Fruit fly (Drosophila melanogaster) whole organism, embryonic: ENCODE data around the gene CG4597.

ENCODE experiments used
- Atf6 ChIP-seq: fragments of 200-800 bp; sonication (Bioruptor generic); IDR thresholded peaks from 2 replicates; pipeline ENCODE4 v1.3.6; 2022; ENCODE audit warnings: missing biosample characterization, missing genetic modification characterization
- Bdp1 ChIP-seq: fragments of 200-800 bp; sonication (Bioruptor generic); optimal IDR thresholded peaks from 3 replicates; lab custom pipeline; 2016; ENCODE audit warnings: missing biosample characterization, missing genetic modification characterization
- Blimp-1 ChIP-seq: fragments of 200-800 bp; sonication (Bioruptor generic); optimal IDR thresholded peaks from 3 replicates; lab custom pipeline; 2018; ENCODE audit warnings: missing biosample characterization, missing genetic modification characterization, mild to moderate bottlenecking, moderate library complexity, missing genetic modification reagents
- CG12659 ChIP-seq: fragments of 200-800 bp; sonication (Bioruptor generic); optimal IDR thresholded peaks from 3 replicates; lab custom pipeline; 2017; ENCODE audit warnings: mild to moderate bottlenecking, missing biosample characterization, missing genetic modification reagents, missing genetic modification characterization
- CG15479 ChIP-seq: fragments of 200-800 bp; sonication (Bioruptor generic); optimal IDR thresholded peaks from 3 replicates; lab custom pipeline; 2019; ENCODE audit warnings: missing biosample characterization, mild to moderate bottlenecking, missing genetic modification characterization, moderate library complexity
- CG15514 ChIP-seq: fragments of 200-800 bp; sonication (Bioruptor generic); optimal IDR thresholded peaks from 3 replicates; lab custom pipeline; 2017; ENCODE audit warnings: missing biosample characterization, missing genetic modification characterization, mild to moderate bottlenecking, moderate library complexity, missing genetic modification reagents
- CG2120 ChIP-seq: fragments of 200-800 bp; sonication (Bioruptor generic); optimal IDR thresholded peaks from 3 replicates; lab custom pipeline; 2016; ENCODE audit warnings: missing biosample characterization, missing genetic modification characterization
- CG31224 ChIP-seq: fragments of 200-800 bp; sonication (Bioruptor generic); IDR thresholded peaks from 2 replicates; pipeline ENCODE4 v1.3.6; 2022; ENCODE audit warnings: missing biosample characterization, missing genetic modification characterization
- CG3847 ChIP-seq: fragments of 200-800 bp; sonication (Bioruptor generic); IDR thresholded peaks from 2 replicates; pipeline ENCODE4 v1.3.6; 2022; ENCODE audit warnings: missing biosample characterization, missing genetic modification characterization
- CG6683 ChIP-seq: fragments of 200-800 bp; sonication (Bioruptor generic); optimal IDR thresholded peaks from 2 replicates; lab custom pipeline; 2017; ENCODE audit warnings: missing biosample characterization, mild to moderate bottlenecking, missing genetic modification characterization, missing genetic modification reagents
- CG6689 ChIP-seq: fragments of 200-800 bp; sonication (Bioruptor generic); IDR thresholded peaks from 2 replicates; pipeline ENCODE4 v1.3.6; 2022; ENCODE audit warnings: missing biosample characterization, missing genetic modification characterization
- CG7839 ChIP-seq: fragments of 200-800 bp; sonication (Bioruptor generic); optimal IDR thresholded peaks from 3 replicates; lab custom pipeline; 2018; ENCODE audit warnings: missing biosample characterization, mild to moderate bottlenecking, missing genetic modification characterization, moderate library complexity
- CG7987 ChIP-seq: fragments of 200-800 bp; sonication (Bioruptor generic); optimal IDR thresholded peaks from 2 replicates; lab custom pipeline; 2018; ENCODE audit warnings: missing biosample characterization, mild to moderate bottlenecking, missing genetic modification characterization, moderate library complexity
- CG9817 ChIP-seq: fragments of 200-800 bp; sonication (Bioruptor generic); optimal IDR thresholded peaks from 2 replicates; lab custom pipeline; 2018; ENCODE audit warnings: missing biosample characterization, mild to moderate bottlenecking, missing genetic modification characterization, moderate library complexity
- CrebB ChIP-seq: fragments of 200-800 bp; sonication (Bioruptor generic); optimal IDR thresholded peaks from 3 replicates; lab custom pipeline; 2018; ENCODE audit warnings: missing biosample characterization, mild to moderate bottlenecking, missing genetic modification characterization
- D19A ChIP-seq: fragments of 200-800 bp; optimal IDR thresholded peaks from 3 replicates; lab custom pipeline; 2019; ENCODE audit warnings: missing biosample characterization, mild to moderate bottlenecking, missing genetic modification characterization, moderate library complexity
- Dll ChIP-seq: fragments of 200-800 bp; sonication (Bioruptor generic); IDR thresholded peaks from 4 replicates; pipeline ENCODE4 v1.3.6; 2022; ENCODE audit warnings: missing biosample characterization, missing genetic modification characterization; ENCODE audit not compliant: partially characterized antibody
- Dref ChIP-seq: fragments of 200-800 bp; sonication (Bioruptor generic); IDR thresholded peaks from 2 replicates; pipeline ENCODE4 v1.3.6; 2022; ENCODE audit warnings: missing biosample characterization, missing genetic modification characterization
- E2f2 ChIP-seq: fragments of 200-800 bp; sonication (Bioruptor generic); IDR thresholded peaks from 2 replicates; pipeline ENCODE4 v1.3.6; 2022; ENCODE audit warnings: missing biosample characterization, missing genetic modification characterization
- Elba2 ChIP-seq: fragments of 200-800 bp; sonication (Bioruptor generic); optimal IDR thresholded peaks from 3 replicates; lab custom pipeline; 2016; ENCODE audit warnings: missing biosample characterization, missing genetic modification characterization
- Ets65A ChIP-seq: fragments of 200-800 bp; sonication (Bioruptor generic); peaks from one replicate; lab custom pipeline; 2016; ENCODE audit warnings: missing biosample characterization, missing genetic modification characterization
- Hr78 ChIP-seq, 2 experiments: fragments of 200-800 bp in 1 of 2; fragments of >200 bp in 1 of 2; sonication (Bioruptor generic) in 1 of 2; optimal IDR thresholded peaks; 2 replicates each; lab custom pipeline; 2017 to 2019; ENCODE audit warnings: missing biosample characterization in 2 of 2, missing genetic modification characterization in 2 of 2, mild to moderate bottlenecking in 1 of 2, moderate library complexity in 1 of 2
- Jarid2 ChIP-seq: fragments of 200-800 bp; sonication (Bioruptor generic); optimal IDR thresholded peaks from 3 replicates; lab custom pipeline; 2017; ENCODE audit warnings: mild to moderate bottlenecking, missing biosample characterization, missing genetic modification reagents, missing genetic modification characterization
- Lpt ChIP-seq: fragments of >200 bp; optimal IDR thresholded peaks from 2 replicates; lab custom pipeline; 2018; ENCODE audit warnings: missing biosample characterization, missing genetic modification characterization
- Meics ChIP-seq: fragments of 200-800 bp; sonication (Bioruptor generic); optimal IDR thresholded peaks from 2 replicates; lab custom pipeline; 2017; ENCODE audit warnings: missing biosample characterization, mild to moderate bottlenecking, missing genetic modification characterization
- Mrtf ChIP-seq: fragments of 200-800 bp; sonication (Bioruptor generic); IDR thresholded peaks from 3 replicates; pipeline ENCODE4 v1.3.6; 2022; ENCODE audit warnings: missing biosample characterization, missing genetic modification characterization
- Vsx1 ChIP-seq: fragments of 200-800 bp; sonication (Bioruptor generic); optimal IDR thresholded peaks from 2 replicates; lab custom pipeline; 2017; ENCODE audit warnings: missing biosample characterization, mild to moderate bottlenecking, missing genetic modification characterization, missing genetic modification reagents
- ab ChIP-seq: fragments of 200-800 bp; sonication (Bioruptor generic); optimal IDR thresholded peaks from 2 replicates; lab custom pipeline; 2016; ENCODE audit warnings: missing biosample characterization, missing genetic modification characterization
- abd-A ChIP-seq: fragments of 200-800 bp; sonication (Bioruptor generic); optimal IDR thresholded peaks from 3 replicates; lab custom pipeline; 2019; ENCODE audit warnings: missing biosample characterization, mild to moderate bottlenecking, missing genetic modification characterization, moderate library complexity
- ap ChIP-seq: fragments of 200-800 bp; sonication (Bioruptor generic); IDR thresholded peaks from 2 replicates; pipeline ENCODE4 v1.3.6; 2022; ENCODE audit warnings: missing biosample characterization, missing genetic modification characterization
- ara ChIP-seq: fragments of 200-800 bp; sonication (Bioruptor generic); IDR thresholded peaks from 2 replicates; pipeline ENCODE4 v1.3.6; 2022; ENCODE audit warnings: missing biosample characterization, missing genetic modification characterization
- ash1 ChIP-seq: fragments of 200-800 bp; sonication (Bioruptor generic); optimal IDR thresholded peaks from 2 replicates; lab custom pipeline; 2018; ENCODE audit warnings: missing biosample characterization, mild to moderate bottlenecking, missing genetic modification characterization
- bigmax ChIP-seq: fragments of 200-800 bp; sonication (Bioruptor generic); optimal IDR thresholded peaks from 2 replicates; lab custom pipeline; 2018; ENCODE audit warnings: missing biosample characterization, mild to moderate bottlenecking, missing genetic modification characterization
- cas ChIP-seq: fragments of 200-800 bp; sonication (Bioruptor generic); IDR thresholded peaks from 2 replicates; pipeline ENCODE4 v1.3.6; 2022; ENCODE audit warnings: missing biosample characterization, missing genetic modification characterization
- chif ChIP-seq, 2 experiments: fragments of 200-800 bp; sonication (Bioruptor generic); optimal IDR thresholded peaks; 3 replicates each; lab custom pipeline; 2016; ENCODE audit warnings: missing biosample characterization in 2 of 2, missing genetic modification characterization in 2 of 2
- dm ChIP-seq: fragments of 200-800 bp; sonication (Bioruptor generic); optimal IDR thresholded peaks from 3 replicates; lab custom pipeline; 2016; ENCODE audit warnings: missing biosample characterization, missing genetic modification characterization
- dpn ChIP-seq, 2 experiments: fragments of 200-800 bp; sonication (Bioruptor generic); optimal IDR thresholded peaks; 3 replicates each; lab custom pipeline; 2016; ENCODE audit warnings: missing biosample characterization in 2 of 2, missing genetic modification characterization in 2 of 2
- dysf ChIP-seq: fragments of 200-800 bp; sonication (Bioruptor generic); IDR thresholded peaks from 3 replicates; pipeline ENCODE4 v1.3.6; 2022; ENCODE audit warnings: missing biosample characterization, missing genetic modification characterization
- eyg ChIP-seq: fragments of 200-800 bp; sonication (Bioruptor generic); optimal IDR thresholded peaks from 3 replicates; lab custom pipeline; 2016; ENCODE audit warnings: missing biosample characterization, missing genetic modification characterization
- gem ChIP-seq: fragments of 200-800 bp; sonication (Bioruptor generic); optimal IDR thresholded peaks from 2 replicates; lab custom pipeline; 2019; ENCODE audit warnings: missing biosample characterization, mild to moderate bottlenecking, missing genetic modification characterization, moderate library complexity
- ham ChIP-seq: fragments of 200-800 bp; sonication (Bioruptor generic); IDR thresholded peaks from 2 replicates; pipeline ENCODE4 v1.3.6; 2022; ENCODE audit warnings: missing biosample characterization, missing genetic modification characterization
- mld ChIP-seq: fragments of 200-800 bp; sonication (Bioruptor generic); IDR thresholded peaks from 3 replicates; pipeline ENCODE4 v1.3.6; 2022; ENCODE audit warnings: missing biosample characterization, missing genetic modification characterization; ENCODE audit not compliant: partially characterized antibody
- pros ChIP-seq: fragments of 200-800 bp; sonication (Bioruptor generic); optimal IDR thresholded peaks from 3 replicates; lab custom pipeline; 2019; ENCODE audit warnings: missing biosample characterization, mild to moderate bottlenecking, missing genetic modification characterization, moderate library complexity
- pzg ChIP-seq: fragments of 200-800 bp; sonication (Bioruptor generic); optimal IDR thresholded peaks from 3 replicates; lab custom pipeline; 2018; ENCODE audit warnings: missing biosample characterization, mild to moderate bottlenecking, missing genetic modification characterization, moderate library complexity
- sd ChIP-seq: fragments of 200-800 bp; sonication (Bioruptor generic); optimal IDR thresholded peaks from 3 replicates; lab custom pipeline; 2018; ENCODE audit warnings: missing biosample characterization, mild to moderate bottlenecking, missing genetic modification characterization, moderate library complexity
- toy ChIP-seq: fragments of 200-800 bp; sonication (Bioruptor generic); IDR thresholded peaks from 2 replicates; pipeline ENCODE4 v1.3.6; 2022; ENCODE audit warnings: missing biosample characterization, missing genetic modification characterization
- unpg ChIP-seq: fragments of 200-800 bp; sonication (Bioruptor generic); optimal IDR thresholded peaks from 3 replicates; lab custom pipeline; 2018; ENCODE audit warnings: missing biosample characterization, mild to moderate bottlenecking, missing genetic modification characterization, moderate library complexity
- vvl ChIP-seq: fragments of 200-800 bp; sonication (Bioruptor generic); IDR thresholded peaks from 2 replicates; pipeline ENCODE4 v1.3.6; 2022; ENCODE audit warnings: missing biosample characterization, missing genetic modification characterization
- wek ChIP-seq: fragments of 200-800 bp; sonication (Bioruptor generic); optimal IDR thresholded peaks from 3 replicates; lab custom pipeline; 2018; ENCODE audit warnings: missing biosample characterization, mild to moderate bottlenecking, missing genetic modification characterization, moderate library complexity
- zen2 ChIP-seq: fragments of 200-800 bp; sonication (Bioruptor generic); IDR thresholded peaks from 3 replicates; pipeline ENCODE4 v1.3.6; 2022; ENCODE audit warnings: missing biosample characterization, missing genetic modification characterization; ENCODE audit not compliant: partially characterized antibody
- zf30C ChIP-seq: fragments of 200-800 bp; sonication (Bioruptor generic); optimal IDR thresholded peaks from 3 replicates; lab custom pipeline; 2018; ENCODE audit warnings: missing biosample characterization, mild to moderate bottlenecking, missing genetic modification characterization

Gene CG4597

DNA sequence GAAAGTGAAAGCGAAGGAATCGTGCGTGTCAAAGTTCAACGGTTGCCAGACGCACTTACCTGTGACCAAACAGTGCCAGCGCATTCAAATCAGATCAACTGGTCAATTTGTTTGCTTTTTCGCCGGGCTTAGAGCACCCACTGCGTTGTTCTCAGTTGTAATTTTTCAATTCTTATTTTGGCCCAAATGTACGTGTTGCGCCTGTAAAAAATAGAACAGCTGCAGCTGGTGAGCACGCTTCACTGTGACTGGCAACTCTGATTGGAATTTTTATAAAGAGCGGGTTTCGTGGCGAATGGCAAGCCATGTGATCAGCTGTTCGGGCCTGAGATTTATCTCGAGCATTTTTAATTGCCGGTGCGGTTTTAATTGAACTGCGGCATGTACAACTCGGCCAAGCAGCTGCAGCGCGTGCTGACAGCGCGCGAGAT lies 16.5 kb downstream of the CG4597 start, which contains the start of the genes Fitm and AlaRS-m (continued):
- TF ChIP-seq pzg (GFP tag; lab: Kevin White, UChicago) (peak; percentile 63), CG15479 (GFP tag; lab: Kevin White, UChicago) (no peak), ap (no peak), D19A (tag; lab: Kevin White, UChicago) (no peak), Elba2 (GFP tag; lab: Kevin White, UChicago) (peak; percentile 75), chif (GFP tag; optimal IDR thresholded peaks at IDR 0.05; lab: Kevin White, UChicago) (no peak), Ets65A (GFP tag; lab: Kevin White, UChicago) (peak; percentile 82), vvl (GFP tag; lab: Robert Waterston, UW) (no peak), CG7839 (tag; lab: Kevin White, UChicago) (no peak), Jarid2 (no peak), Hr78 (GFP tag; optimal IDR thresholded peaks at IDR 0.05; lab: Kevin White, UChicago) (peak in 1 of 2 experiments; percentile 99), Atf6 (GFP tag; lab: Robert Waterston, UW) (no peak), abd-A (tag; lab: Kevin White, UChicago) (no peak), Vsx1 (no peak), bigmax (GFP tag; lab: Kevin White, UChicago) (no peak), CG2120 (GFP tag; lab: Kevin White, UChicago) (no peak), dpn (GFP tag; optimal IDR thresholded peaks at IDR 0.05; lab: Kevin White, UChicago) (no peak), ash1 (GFP tag; lab: Kevin White, UChicago) (no peak), CG9817 (tag; lab: Kevin White, UChicago) (no peak), dysf (GFP tag; lab: Robert Waterston, UW) (no peak), pros (GFP tag; lab: Kevin White, UChicago) (no peak), ab (GFP tag; lab: Kevin White, UChicago) (no peak), CG3847 (GFP tag; lab: Robert Waterston, UW) (no peak), toy (GFP tag; lab: Robert Waterston, UW) (no peak), Bdp1 (GFP tag; lab: Kevin White, UChicago) (no peak), CG31224 (no peak), CG15514 (GFP tag; lab: Kevin White, UChicago) (peak; percentile 63), CG6683 (no peak), Lpt (GFP tag; lab: Kevin White, UChicago) (no peak), CrebB (tag; lab: Kevin White, UChicago) (no peak), CG6689 (GFP tag; lab: Robert Waterston, UW) (no peak), zf30C (no peak), CG7987 (GFP tag; lab: Kevin White, UChicago) (no peak), E2f2 (GFP tag; lab: Robert Waterston, UW) (peak; percentile 60), ara (no peak), sd (tag; lab: Kevin White, UChicago) (peak; percentile 96), wek (GFP tag; lab: Kevin White, UChicago) (no peak), unpg (no peak), gem (tag; lab: Kevin White, UChicago) (no peak), ham (GFP tag; lab: Robert Waterston, UW) (no peak), CG12659 (peak; percentile 8), zen2 (GFP tag; lab: Robert Waterston, UW) (no peak), Dref (GFP tag; lab: Robert Waterston, UW) (0 out of 2 replicates have a peak, but pooled peaks have one; percentile 28), cas (GFP tag; lab: Robert Waterston, UW) (no peak), mld (no peak), Blimp-1 (GFP tag; lab: Kevin White, UChicago) (peak; percentile 99), eyg (no peak), Dll (GFP tag; lab: Robert Waterston, UW) (peak; percentile 61; the same call in 2 of the 4 replicates), Mrtf (GFP tag; lab: Robert Waterston, UW) (no peak), dm (peak; percentile 33), Meics (GFP tag; lab: Kevin White, UChicago) (no peak)
